Worm (Caenorhabditis elegans) whole organism, mixed stage, embryonic: ENCODE results near the gene abcx-1.

ENCODE experiments used
- bed-3 ChIP-seq: fragments of 200-800 bp; sonication (Bioruptor generic); optimal IDR thresholded peaks from 3 replicates; lab custom pipeline; 2018; ENCODE audit warnings: mild to moderate bottlenecking, missing genetic modification characterization, moderate library complexity, missing compliant biosample characterization
- ces-1 ChIP-seq: fragments of 150-350 bp; optimal IDR thresholded peaks from 2 replicates; lab custom pipeline; 2014; ENCODE audit warnings: missing biosample characterization, missing genetic modification reagents, missing genetic modification characterization

DNA sequence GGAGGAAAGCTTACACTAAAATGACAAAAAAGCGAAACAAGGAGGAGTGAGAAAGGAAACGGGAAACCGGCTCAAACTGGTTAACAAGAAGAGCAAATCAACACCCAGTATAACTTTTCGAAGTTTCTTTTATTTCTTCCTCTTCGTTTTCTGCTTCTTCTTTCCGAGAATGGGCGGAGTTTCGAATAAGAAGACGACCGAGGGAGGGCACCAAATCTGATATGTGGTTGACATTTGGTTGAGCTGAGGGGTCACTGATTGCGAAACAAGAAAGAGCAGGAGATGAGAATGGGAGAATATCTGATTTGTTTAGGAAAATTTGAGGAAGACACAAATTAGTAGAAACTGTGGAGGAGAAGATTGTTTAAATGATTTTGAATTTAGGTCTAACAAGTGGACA, 33.4 kb upstream of the abcx-1 start:
- TF ChIP-seq ces-1 (GFP tag; lab: Kevin White, UChicago) (peak; percentile 52), bed-3 (GFP tag; lab: Kevin White, UChicago) (no peak)
